Fruit fly (Drosophila melanogaster) whole organism: Measurements from ENCODE around the gene alphaKap4.

ENCODE experiments used
- Dll ChIP-seq: fragments of >200 bp; optimal IDR thresholded peaks from 2 replicates; lab custom pipeline; 2017
- psq ChIP-seq: fragments of >200 bp; optimal IDR thresholded peaks from 2 replicates; lab custom pipeline; 2017

- TF ChIP-seq psq (lab: Kevin White, UChicago) (no peak), Dll (no peak)
Observed at dm6 chr3L:6059062-6059708, 48.4 kb upstream of the alphaKap4 start, which contains the start of gene CG6592.
